Fruit fly (Drosophila melanogaster) whole organism, wandering third instar larva: Measurements from ENCODE around the gene CG12885.

ENCODE experiments used
- CrebA ChIP-seq: fragments of 200-800 bp; sonication (Bioruptor generic); optimal IDR thresholded peaks from 2 replicates; lab custom pipeline; 2016; ENCODE audit warnings: missing biosample characterization, mild to moderate bottlenecking, missing genetic modification characterization, borderline replicate concordance
- GATAd ChIP-seq: sonication (Bioruptor generic); optimal IDR thresholded peaks from 2 replicates; lab custom pipeline; 2016; ENCODE audit warnings: missing biosample characterization, missing genetic modification characterization
- br ChIP-seq: fragments of 200-800 bp; sonication (Bioruptor generic); optimal IDR thresholded peaks from 2 replicates; lab custom pipeline; 2016; ENCODE audit warnings: missing biosample characterization, missing genetic modification characterization
- brk ChIP-seq: fragments of 200-800 bp; sonication (Bioruptor generic); optimal IDR thresholded peaks from 2 replicates; lab custom pipeline; 2016; ENCODE audit warnings: missing biosample characterization, mild to moderate bottlenecking, missing genetic modification characterization
- dl ChIP-seq, 2 experiments: fragments of 175-275, 200-275 bp in 1 of 2; fragments of 200-275 bp in 1 of 2; sonication (Bioruptor generic); optimal IDR thresholded peaks; lab custom pipeline; 2018; ENCODE audit warnings: mild to moderate bottlenecking in 2 of 2, missing biosample characterization in 2 of 2, missing genetic modification characterization in 2 of 2, moderate library complexity in 2 of 2; ENCODE audit not compliant: partially characterized antibody in 2 of 2, insufficient read depth in 1 of 2
- psq ChIP-seq: fragments of 200-800 bp; sonication (Bioruptor generic); optimal IDR thresholded peaks from 3 replicates; lab custom pipeline; 2017; ENCODE audit warnings: missing biosample characterization, mild to moderate bottlenecking, missing genetic modification characterization, moderate library complexity

dm6 chr3R:27497616-27498015 is 23.1 kb upstream of the CG12885 start:
- TF ChIP-seq dl (GFP tag; optimal IDR thresholded peaks at IDR 0.05; lab: Kevin White, UChicago; ENCODE audit: insufficient read depth in 1 of 2, partially characterized antibody in 2 of 2) = no peak
- TF ChIP-seq CrebA = no peak
- TF ChIP-seq brk (GFP tag; lab: Kevin White, UChicago) = no peak
- no peak for TF ChIP-seq br (GFP tag; lab: Kevin White, UChicago)
- TF ChIP-seq GATAd (GFP tag; lab: Kevin White, UChicago) = no peak
- no peak for TF ChIP-seq psq (GFP tag; lab: Kevin White, UChicago)
